Fruit fly (Drosophila melanogaster) whole organism, adult: ENCODE data around the gene CG8289.

ENCODE experiments used
- CG11617 ChIP-seq: fragments of 200-800 bp; sonication (Bioruptor generic); optimal IDR thresholded peaks from 2 replicates; lab custom pipeline; 2017; ENCODE audit warnings: mild to moderate bottlenecking, missing biosample characterization, missing genetic modification reagents, missing genetic modification characterization
- CG12768 ChIP-seq: fragments of 200-800 bp; sonication (Bioruptor generic); optimal IDR thresholded peaks from 2 replicates; lab custom pipeline; 2017; ENCODE audit warnings: missing biosample characterization, missing genetic modification characterization, mild to moderate bottlenecking, moderate library complexity, missing genetic modification reagents
- CG14711 ChIP-seq: fragments of 200-800 bp; sonication (Bioruptor generic); optimal IDR thresholded peaks from 2 replicates; lab custom pipeline; 2018; ENCODE audit warnings: missing biosample characterization, mild to moderate bottlenecking, missing genetic modification characterization, moderate library complexity
- CG1620 ChIP-seq: fragments of 200-800 bp; sonication (Bioruptor generic); optimal IDR thresholded peaks from 2 replicates; lab custom pipeline; 2016; ENCODE audit warnings: missing biosample characterization, missing genetic modification characterization
- CG33017 ChIP-seq: fragments of 200-800 bp; sonication (Bioruptor generic); optimal IDR thresholded peaks from 2 replicates; lab custom pipeline; 2018; ENCODE audit warnings: missing biosample characterization, mild to moderate bottlenecking, missing genetic modification characterization, moderate library complexity
- CG5204 ChIP-seq: fragments of 200-800 bp; sonication (Bioruptor generic); optimal IDR thresholded peaks from 2 replicates; lab custom pipeline; 2016; ENCODE audit warnings: missing biosample characterization, missing genetic modification characterization
- CG7045 ChIP-seq: fragments of 200-800 bp; sonication (Bioruptor generic); optimal IDR thresholded peaks from 2 replicates; lab custom pipeline; 2017; ENCODE audit warnings: missing biosample characterization, mild to moderate bottlenecking, missing genetic modification characterization
- CG7101 ChIP-seq: fragments of 200-800 bp; sonication (Bioruptor generic); optimal IDR thresholded peaks from 2 replicates; lab custom pipeline; 2018; ENCODE audit warnings: missing biosample characterization, mild to moderate bottlenecking, missing genetic modification characterization, moderate library complexity
- Clk ChIP-seq: fragments of 200-800 bp; sonication (Bioruptor generic); optimal IDR thresholded peaks from 2 replicates; lab custom pipeline; 2017; ENCODE audit warnings: missing biosample characterization, missing genetic modification characterization
- Crg-1 ChIP-seq: fragments of 200-800 bp; sonication (Bioruptor generic); optimal IDR thresholded peaks from 2 replicates; lab custom pipeline; 2016; ENCODE audit warnings: missing biosample characterization, missing genetic modification characterization
- Hr96 ChIP-seq: fragments of 200-800 bp; sonication (Bioruptor generic); optimal IDR thresholded peaks from 2 replicates; lab custom pipeline; 2016; ENCODE audit warnings: missing biosample characterization, missing genetic modification characterization
- Mnt ChIP-seq: fragments of 200-800 bp; sonication (Bioruptor generic); optimal IDR thresholded peaks from 2 replicates; lab custom pipeline; 2016; ENCODE audit warnings: missing biosample characterization, mild to moderate bottlenecking, missing genetic modification characterization
- bab1 ChIP-seq: fragments of 200-800 bp; sonication (Bioruptor generic); optimal IDR thresholded peaks from 3 replicates; lab custom pipeline; 2019; ENCODE audit warnings: missing biosample characterization, mild to moderate bottlenecking, missing genetic modification characterization, moderate library complexity
- cic ChIP-seq: fragments of 200-800 bp; sonication (Bioruptor generic); optimal IDR thresholded peaks from 2 replicates; lab custom pipeline; 2017; ENCODE audit warnings: missing biosample characterization, mild to moderate bottlenecking, missing genetic modification characterization, moderate library complexity
- cnc ChIP-seq, 2 experiments: fragments of >200 bp; optimal IDR thresholded peaks; 2 replicates each; lab custom pipeline; 2017
- kay ChIP-seq: fragments of 200-800 bp; sonication (Bioruptor generic); peaks from one replicate; lab custom pipeline; 2016; ENCODE audit warnings: missing biosample characterization, missing genetic modification characterization, borderline replicate concordance
- ovo ChIP-seq: fragments of 200-800 bp; sonication (Bioruptor generic); optimal IDR thresholded peaks from 2 replicates; lab custom pipeline; 2016; ENCODE audit warnings: missing biosample characterization, missing genetic modification characterization
- pad ChIP-seq: fragments of 200-800 bp; sonication (Bioruptor generic); optimal IDR thresholded peaks from 3 replicates; lab custom pipeline; 2017; ENCODE audit warnings: missing biosample characterization, missing genetic modification characterization, mild to moderate bottlenecking, moderate library complexity, missing genetic modification reagents
- tj ChIP-seq: fragments of 200-800 bp; sonication (Bioruptor generic); optimal IDR thresholded peaks from 3 replicates; lab custom pipeline; 2017; ENCODE audit warnings: missing biosample characterization, mild to moderate bottlenecking, missing genetic modification characterization, moderate library complexity
- toe ChIP-seq: fragments of 200-800 bp; sonication (Bioruptor generic); optimal IDR thresholded peaks from 2 replicates; lab custom pipeline; 2016; ENCODE audit warnings: missing biosample characterization, missing genetic modification characterization

CG8289 gene

dm6 chrX:17636001-17636400 lies at the start of gene CG8289, which contains the start of gene CG5800:
Gene CG8289 (minus strand): TSS chrX:17636044.
Gene CG5800 (plus strand): TSS chrX:17636281.
- TF ChIP-seq Mnt (peak; percentile 93), CG11617 (GFP tag; lab: Kevin White, UChicago) (peak; percentile 6), CG12768 (GFP tag; lab: Kevin White, UChicago) (no peak), CG5204 (GFP tag; lab: Kevin White, UChicago) (no peak), CG7045 (GFP tag; lab: Kevin White, UChicago) (no peak), bab1 (GFP tag; lab: Kevin White, UChicago) (peak; percentile 62), pad (no peak), cnc (optimal IDR thresholded peaks at IDR 0.05; lab: Kevin White, UChicago) (no peak), ovo (GFP tag; lab: Kevin White, UChicago) (no peak), toe (GFP tag; lab: Kevin White, UChicago) (no peak), CG33017 (tag; lab: Kevin White, UChicago) (peak; percentile 45), CG1620 (no peak), kay (GFP tag; lab: Kevin White, UChicago) (no peak), Crg-1 (GFP tag; lab: Kevin White, UChicago) (no peak), CG7101 (tag; lab: Kevin White, UChicago) (peak; percentile 39), CG14711 (tag; lab: Kevin White, UChicago) (peak; percentile 57), Hr96 (GFP tag; lab: Kevin White, UChicago) (no peak), Clk (GFP tag; lab: Kevin White, UChicago) (no peak), tj (GFP tag; lab: Kevin White, UChicago) (peak; percentile 23), cic (no peak)

DNA sequence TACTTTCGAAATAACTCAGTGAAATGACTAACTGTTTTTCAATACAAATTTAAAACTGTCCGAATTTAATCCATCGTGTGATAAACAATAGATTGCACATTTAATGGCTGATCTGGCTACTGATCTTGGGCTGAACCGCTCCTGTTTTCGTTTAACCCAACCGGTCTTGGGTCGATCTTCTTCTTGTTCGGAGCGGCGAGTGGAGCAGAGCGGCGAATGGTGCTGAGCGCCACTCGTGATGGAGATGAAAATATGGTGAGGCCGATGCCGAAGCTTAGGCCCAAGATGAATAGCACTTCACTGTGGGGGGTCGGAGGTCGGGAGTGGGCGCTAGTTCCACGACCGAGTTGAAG lies 47.6 kb upstream of the CG8289 start:
- TF ChIP-seq CG14711 (tag; lab: Kevin White, UChicago) (no peak), CG1620 (no peak), Hr96 (GFP tag; lab: Kevin White, UChicago) (no peak), cic (no peak)

DNA sequence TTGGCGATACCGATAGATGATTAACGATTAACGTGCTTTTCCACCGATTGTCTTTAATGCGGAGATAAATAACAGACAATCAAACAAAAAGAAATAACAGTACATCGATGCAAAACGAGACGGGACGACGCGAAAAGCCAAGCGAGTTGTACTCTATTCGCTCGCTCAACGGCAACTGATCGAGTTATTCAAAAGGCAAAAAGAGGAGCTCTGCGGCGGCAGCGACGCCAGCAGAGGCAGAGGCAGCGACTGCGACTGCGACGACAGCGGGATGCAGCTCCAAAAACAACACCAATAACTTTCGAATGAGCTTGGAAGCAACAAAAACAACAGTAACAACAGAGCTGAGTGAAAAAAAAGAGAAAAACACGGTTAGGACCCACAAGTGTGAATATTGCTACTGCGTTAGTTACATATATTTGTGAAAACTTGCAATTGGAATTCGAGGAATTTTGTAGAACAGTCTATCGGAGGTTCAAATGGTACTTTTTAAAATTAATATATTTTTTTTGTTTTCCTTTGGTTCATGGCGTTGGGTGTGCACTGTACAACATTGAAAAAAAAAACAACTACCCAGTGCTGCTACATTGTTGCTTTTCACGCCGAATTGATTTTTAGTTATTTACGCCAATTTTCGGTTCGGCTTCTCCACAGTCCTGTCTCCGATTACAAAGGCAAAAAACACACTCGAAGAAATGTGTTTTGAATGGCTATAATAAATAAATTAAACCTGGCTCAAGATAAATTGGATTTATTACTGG lies 47.1 kb upstream of the CG8289 start:
- TF ChIP-seq tj (GFP tag; lab: Kevin White, UChicago), result peak; percentile 23
- peak; percentile 16 for TF ChIP-seq CG14711 (tag; lab: Kevin White, UChicago)
- TF ChIP-seq CG7045 (GFP tag; lab: Kevin White, UChicago), result no peak
- no peak for TF ChIP-seq CG33017 (tag; lab: Kevin White, UChicago)
- TF ChIP-seq bab1 (GFP tag; lab: Kevin White, UChicago), result peak; percentile 30
- TF ChIP-seq Mnt, result no peak
- TF ChIP-seq CG5204 (GFP tag; lab: Kevin White, UChicago), result peak; percentile 29
- peak; percentile 21 for TF ChIP-seq ovo (GFP tag; lab: Kevin White, UChicago)

DNA sequence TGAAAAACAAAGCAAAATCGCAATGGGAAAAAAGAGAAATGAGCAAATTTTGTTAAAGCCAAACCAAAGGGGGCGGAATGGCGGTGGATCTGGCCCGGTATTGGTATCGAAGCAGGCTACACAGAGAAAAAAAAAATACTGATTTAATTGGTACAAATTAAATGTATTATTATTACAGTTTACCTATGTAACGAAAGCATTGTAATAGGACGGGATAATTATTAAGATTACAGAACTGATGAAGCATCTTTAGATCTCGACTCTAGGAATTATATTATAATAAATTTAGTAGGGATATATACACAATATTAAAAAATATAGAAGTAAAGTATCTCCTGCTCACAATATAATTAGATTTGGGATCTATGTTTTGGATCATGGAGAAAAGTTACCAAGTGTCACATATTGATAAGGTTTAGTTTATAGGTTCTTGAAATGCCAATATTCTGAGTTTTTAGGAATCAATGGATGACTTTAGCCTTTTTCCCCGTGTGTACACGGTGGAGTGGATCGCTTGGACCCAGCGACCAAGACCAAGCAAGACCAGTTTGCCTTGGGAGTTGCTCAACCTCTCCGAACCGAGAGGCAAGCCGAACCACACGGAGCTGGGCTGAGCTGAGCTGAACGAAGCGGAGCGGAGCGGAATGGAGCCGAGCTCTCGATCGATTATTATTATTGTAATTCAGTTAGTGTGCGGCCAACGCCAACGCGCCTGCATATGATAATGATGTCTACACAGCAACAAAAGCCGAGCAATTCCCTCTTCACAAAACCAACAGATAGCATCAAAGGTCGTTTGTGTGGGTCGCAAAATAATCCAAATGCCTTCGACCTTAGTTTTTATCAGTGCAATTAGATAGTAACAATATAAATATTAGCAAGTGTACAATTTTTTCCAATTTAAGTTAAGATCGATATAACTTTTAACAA lies 44.1 kb upstream of the CG8289 start:
- TF ChIP-seq CG11617 (GFP tag; lab: Kevin White, UChicago), result no peak
- TF ChIP-seq pad, result no peak
- TF ChIP-seq CG1620, result no peak
- no peak for TF ChIP-seq CG7101 (tag; lab: Kevin White, UChicago)
- TF ChIP-seq cnc (optimal IDR thresholded peaks at IDR 0.05; lab: Kevin White, UChicago), result no peak
- no peak for TF ChIP-seq CG7045 (GFP tag; lab: Kevin White, UChicago)
- no peak for TF ChIP-seq cic
- TF ChIP-seq CG5204 (GFP tag; lab: Kevin White, UChicago), result no peak
- TF ChIP-seq toe (GFP tag; lab: Kevin White, UChicago), result no peak
- no peak for TF ChIP-seq tj (GFP tag; lab: Kevin White, UChicago)
- no peak for TF ChIP-seq bab1 (GFP tag; lab: Kevin White, UChicago)
- no peak for TF ChIP-seq Crg-1 (GFP tag; lab: Kevin White, UChicago)
- no peak for TF ChIP-seq CG14711 (tag; lab: Kevin White, UChicago)
- no peak for TF ChIP-seq Mnt
- TF ChIP-seq kay (GFP tag; lab: Kevin White, UChicago), result no peak
- TF ChIP-seq Clk (GFP tag; lab: Kevin White, UChicago), result no peak
- no peak for TF ChIP-seq ovo (GFP tag; lab: Kevin White, UChicago)

DNA sequence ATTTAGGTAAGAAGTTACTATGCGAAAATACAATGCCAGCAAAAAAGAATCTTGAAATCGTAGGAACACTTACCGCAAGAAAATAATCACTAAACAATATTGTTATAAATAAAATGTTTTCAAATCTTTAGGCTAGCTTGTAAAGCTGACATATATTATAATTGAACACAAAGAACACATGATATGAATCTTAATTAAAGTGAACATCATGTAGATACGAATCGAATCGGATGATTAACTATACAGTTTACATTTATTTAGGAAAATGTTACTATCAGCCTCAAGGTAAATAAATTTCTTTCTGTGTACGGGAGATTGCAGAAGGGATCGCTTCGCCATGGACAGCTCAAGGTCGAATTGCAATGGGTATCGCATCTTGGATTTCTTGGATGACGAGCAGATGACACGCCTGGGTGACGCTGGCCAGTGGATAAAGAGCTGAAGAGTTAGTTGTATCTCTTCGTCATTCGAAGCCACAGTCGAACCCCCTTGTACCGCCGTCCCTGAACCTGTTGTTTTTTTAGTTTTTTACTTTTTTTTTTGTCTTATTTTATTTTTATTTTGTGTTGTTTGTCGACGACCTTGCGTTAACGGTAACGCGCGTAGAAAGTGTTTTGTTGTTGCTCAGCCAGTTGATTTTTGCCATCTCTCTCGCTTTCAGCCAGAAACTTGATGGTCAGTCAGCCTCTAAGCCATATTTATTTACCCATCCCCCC lies 42.3 kb upstream of the CG8289 start:
- no peak for TF ChIP-seq kay (GFP tag; lab: Kevin White, UChicago)
- TF ChIP-seq Mnt, result no peak
- TF ChIP-seq cnc (optimal IDR thresholded peaks at IDR 0.05; lab: Kevin White, UChicago), result no peak
- no peak for TF ChIP-seq CG12768 (GFP tag; lab: Kevin White, UChicago)
- no peak for TF ChIP-seq Clk (GFP tag; lab: Kevin White, UChicago)
- TF ChIP-seq pad, result no peak
- TF ChIP-seq CG11617 (GFP tag; lab: Kevin White, UChicago), result no peak
- no peak for TF ChIP-seq Crg-1 (GFP tag; lab: Kevin White, UChicago)
- TF ChIP-seq CG33017 (tag; lab: Kevin White, UChicago), result no peak
- TF ChIP-seq bab1 (GFP tag; lab: Kevin White, UChicago), result no peak
